Worm (Caenorhabditis elegans) whole organism, L1 larva: ENCODE measurements around the gene gdi-1.
A peak's percentile ranks its signal among the peaks of the same experiment; 100 is the strongest.

ENCODE experiments used
- C04F5.9 ChIP-seq: sonication (generic microtip); optimal IDR thresholded peaks from 2 replicates; lab custom pipeline; 2016; ENCODE audit warnings: missing genetic modification characterization, missing compliant biosample characterization
- C16A3.4 ChIP-seq: fragments of 150-350 bp; optimal IDR thresholded peaks from 2 replicates; lab custom pipeline; 2014; ENCODE audit warnings: missing biosample characterization, missing genetic modification characterization
- Y116A8C.19 ChIP-seq: sonication (generic microtip); optimal IDR thresholded peaks from 2 replicates; lab custom pipeline; 2016; ENCODE audit warnings: missing compliant biosample characterization, missing genetic modification characterization, borderline replicate concordance
- aha-1 ChIP-seq: fragments of 150-350 bp; optimal IDR thresholded peaks from 2 replicates; lab custom pipeline; 2014; ENCODE audit warnings: missing biosample characterization, missing genetic modification characterization
- aly-2 ChIP-seq: fragments of 150-350 bp; optimal IDR thresholded peaks from 2 replicates; lab custom pipeline; 2014; ENCODE audit warnings: missing biosample characterization, missing genetic modification characterization
- blmp-1 ChIP-seq: fragments of 150-350 bp; optimal IDR thresholded peaks from 2 replicates; lab custom pipeline; 2014; ENCODE audit warnings: missing biosample characterization, missing genetic modification characterization
- ceh-63 ChIP-seq: fragments of 200-800 bp; sonication (Bioruptor generic); optimal IDR thresholded peaks from 2 replicates; lab custom pipeline; 2018; ENCODE audit warnings: mild to moderate bottlenecking, missing genetic modification characterization, missing compliant biosample characterization
- ceh-82 ChIP-seq, 3 experiments: fragments of 150-350 bp in 1 of 3; sonication (generic microtip) in 2 of 3; optimal IDR thresholded peaks; 2 replicates each; lab custom pipeline; 2014 to 2017; ENCODE audit warnings: missing biosample characterization in 3 of 3, missing genetic modification characterization in 3 of 3
- ceh-90 ChIP-seq: sonication (generic microtip); optimal IDR thresholded peaks from 2 replicates; lab custom pipeline; 2016; ENCODE audit warnings: missing genetic modification characterization, missing compliant biosample characterization
- ces-1 ChIP-seq: fragments of 150-350 bp; optimal IDR thresholded peaks from 2 replicates; lab custom pipeline; 2014; ENCODE audit warnings: missing biosample characterization, missing genetic modification reagents, missing genetic modification characterization
- dpl-1 ChIP-seq, 3 experiments: fragments of 150-350 bp in 2 of 3; sonication (generic microtip) in 1 of 3; optimal IDR thresholded peaks; 2 replicates each; lab custom pipeline; 2014 to 2017; ENCODE audit warnings: missing biosample characterization in 3 of 3, missing genetic modification characterization in 3 of 3, missing genetic modification reagents in 3 of 3
- dsc-1 ChIP-seq: sonication (generic microtip); optimal IDR thresholded peaks from 2 replicates; lab custom pipeline; 2016; ENCODE audit warnings: mild to moderate bottlenecking, missing genetic modification characterization, missing compliant biosample characterization
- egl-13 ChIP-seq: sonication (generic microtip); optimal IDR thresholded peaks from 2 replicates; lab custom pipeline; 2016; ENCODE audit warnings: missing genotype, missing genetic modification reagents, missing genetic modification characterization, missing compliant biosample characterization
- egl-27 ChIP-seq, 2 experiments: fragments of 150-350 bp in 1 of 2; sonication (generic microtip); optimal IDR thresholded peaks; 3 replicates each; lab custom pipeline; 2017 to 2018; ENCODE audit warnings: missing biosample characterization in 2 of 2, missing genetic modification characterization in 2 of 2, missing genetic modification reagents in 2 of 2
- fkh-10 ChIP-seq: sonication (generic microtip); optimal IDR thresholded peaks from 2 replicates; lab custom pipeline; 2017; ENCODE audit warnings: missing biosample characterization, missing genetic modification reagents, missing genetic modification characterization
- fkh-4 ChIP-seq: sonication (generic microtip); optimal IDR thresholded peaks from 2 replicates; lab custom pipeline; 2016; ENCODE audit warnings: missing compliant biosample characterization, missing genetic modification characterization, borderline replicate concordance
- fkh-8 ChIP-seq: sonication (generic microtip); optimal IDR thresholded peaks from 2 replicates; lab custom pipeline; 2016; ENCODE audit warnings: mild to moderate bottlenecking, missing genetic modification characterization, missing compliant biosample characterization
- lin-39 ChIP-seq: fragments of 150-350 bp; optimal IDR thresholded peaks from 2 replicates; lab custom pipeline; 2014; ENCODE audit warnings: missing biosample characterization, missing genetic modification reagents, missing genetic modification characterization
- lsy-2 ChIP-seq, 2 experiments: fragments of 150-350 bp; optimal IDR thresholded peaks; 2 replicates each; lab custom pipeline; 2014; ENCODE audit warnings: missing biosample characterization in 2 of 2, missing genetic modification characterization in 2 of 2
- mdl-1 ChIP-seq, 2 experiments: fragments of 150-350 bp; optimal IDR thresholded peaks; 2 replicates each; lab custom pipeline; 2014 to 2017; ENCODE audit warnings: missing biosample characterization in 2 of 2, missing genetic modification characterization in 2 of 2, inconsistent platforms in 1 of 2
- mef-2 ChIP-seq: fragments of 150-350 bp; optimal IDR thresholded peaks from 2 replicates; lab custom pipeline; 2014; ENCODE audit warnings: missing biosample characterization, missing genetic modification characterization
- mep-1 ChIP-seq: fragments of 150-350 bp; optimal IDR thresholded peaks from 2 replicates; lab custom pipeline; 2014; ENCODE audit warnings: missing biosample characterization, missing genetic modification characterization
- nhr-12 ChIP-seq: sonication (generic microtip); optimal IDR thresholded peaks from 2 replicates; lab custom pipeline; 2017; ENCODE audit warnings: missing biosample characterization, missing genetic modification characterization
- nhr-237 ChIP-seq: fragments of 150-350 bp; optimal IDR thresholded peaks from 2 replicates; lab custom pipeline; 2014; ENCODE audit warnings: missing biosample characterization, missing genetic modification characterization
- nhr-76 ChIP-seq: sonication (generic microtip); optimal IDR thresholded peaks from 2 replicates; lab custom pipeline; 2017; ENCODE audit warnings: missing biosample characterization, missing genetic modification characterization
- nhr-85 ChIP-seq: sonication (generic microtip); peaks from one replicate; lab custom pipeline; 2016; ENCODE audit warnings: missing genetic modification characterization, inconsistent platforms, missing compliant biosample characterization
- nhr-90 ChIP-seq: sonication (generic microtip); optimal IDR thresholded peaks from 2 replicates; lab custom pipeline; 2016; ENCODE audit warnings: mild to moderate bottlenecking, missing genetic modification characterization, missing compliant biosample characterization; ENCODE audit not compliant: poor library complexity
- pqm-1 ChIP-seq: sonication (generic microtip); optimal IDR thresholded peaks from 3 replicates; lab custom pipeline; 2017; ENCODE audit warnings: missing biosample characterization, missing genetic modification characterization
- rnt-1 ChIP-seq: sonication (generic microtip); optimal IDR thresholded peaks from 2 replicates; lab custom pipeline; 2016; ENCODE audit warnings: mild to moderate bottlenecking, missing genetic modification characterization, moderate library complexity, missing compliant biosample characterization
- snu-23 ChIP-seq: sonication (generic microtip); optimal IDR thresholded peaks from 2 replicates; lab custom pipeline; 2016; ENCODE audit warnings: missing genetic modification characterization, missing compliant biosample characterization
- sptf-1 ChIP-seq: fragments of 150-350 bp; optimal IDR thresholded peaks from 2 replicates; lab custom pipeline; 2014; ENCODE audit warnings: missing biosample characterization, missing genetic modification characterization
- swsn-7 ChIP-seq: sonication (generic microtip); optimal IDR thresholded peaks from 2 replicates; lab custom pipeline; 2016; ENCODE audit warnings: missing genetic modification characterization, missing compliant biosample characterization
- unc-130 ChIP-seq: fragments of 150-350 bp; optimal IDR thresholded peaks from 2 replicates; lab custom pipeline; 2017; ENCODE audit warnings: missing biosample characterization, missing genetic modification characterization, inconsistent platforms
- unc-86 ChIP-seq: sonication (generic microtip); optimal IDR thresholded peaks from 2 replicates; lab custom pipeline; 2016; ENCODE audit warnings: missing genetic modification characterization, missing compliant biosample characterization
- zip-4 ChIP-seq: fragments of 200-800 bp; sonication (Bioruptor generic); optimal IDR thresholded peaks from 2 replicates; lab custom pipeline; 2018; ENCODE audit warnings: mild to moderate bottlenecking, missing genetic modification characterization, moderate library complexity, missing compliant biosample characterization

gdi-1 gene

DNA sequence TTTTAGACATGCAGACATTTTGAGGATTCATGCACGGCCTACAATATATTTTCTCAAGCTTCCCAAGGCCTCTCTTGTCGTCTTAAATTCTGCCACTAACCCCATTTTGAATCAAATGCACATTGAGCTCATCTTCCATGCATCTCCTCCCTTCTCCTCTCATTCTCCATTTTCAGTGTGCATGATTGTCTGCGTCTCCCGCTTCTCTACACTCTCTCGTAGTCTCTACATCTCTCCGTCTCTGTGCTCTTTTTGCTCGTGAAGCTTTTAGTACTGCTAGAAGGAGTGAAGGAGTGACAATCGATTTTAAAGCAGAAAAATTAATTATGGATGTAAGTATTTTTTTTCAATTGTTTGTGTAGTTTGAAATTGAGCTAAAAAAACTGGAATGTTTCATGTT, 44.2 kb upstream of the gdi-1 start, which contains the start of gene Y57G11C.22 (continued):
- TF ChIP-seq lsy-2 (tag; optimal IDR thresholded peaks at IDR 0.05; lab: Kevin White, UChicago), result peak; percentile 16 to 43
- TF ChIP-seq aha-1 (tag; lab: Kevin White, UChicago), result no peak
- no peak for TF ChIP-seq nhr-76 (tag; lab: Kevin White, UChicago)
- no peak for TF ChIP-seq unc-130 (tag; lab: Kevin White, UChicago)
- no peak for TF ChIP-seq nhr-90 (tag; lab: Kevin White, UChicago)

DNA sequence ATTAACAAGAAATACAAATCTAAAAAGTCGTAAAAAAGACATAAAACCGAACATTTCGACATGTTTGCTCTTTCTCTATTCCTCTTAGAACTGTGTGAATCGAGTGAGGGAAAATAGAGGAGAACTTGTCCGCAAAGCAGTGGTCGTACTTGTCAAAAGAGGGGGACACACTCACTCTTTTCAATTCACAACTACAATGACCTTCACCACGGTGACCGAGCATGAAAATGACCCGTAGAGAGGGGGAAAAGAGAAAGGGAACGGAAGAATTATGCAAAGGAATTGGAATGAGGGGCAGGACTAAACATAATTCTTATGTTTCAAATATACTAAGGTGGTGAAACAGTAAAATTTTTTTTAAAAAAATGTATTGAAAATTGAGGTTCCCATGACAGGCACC, 40.9 kb upstream of the gdi-1 start:
- peak; percentile 57 for TF ChIP-seq nhr-85 (tag; lab: Kevin White, UChicago)
- no peak for TF ChIP-seq swsn-7
- peak; percentile 34 for TF ChIP-seq mep-1 (tag; lab: Kevin White, UChicago)
- TF ChIP-seq snu-23 (GFP tag; lab: Kevin White, UChicago), result no peak
- no peak for TF ChIP-seq ceh-90 (tag; lab: Kevin White, UChicago)
- peak; percentile 65 for TF ChIP-seq blmp-1 (tag; lab: Kevin White, UChicago)
- TF ChIP-seq C16A3.4 (tag; lab: Kevin White, UChicago), result no peak

DNA sequence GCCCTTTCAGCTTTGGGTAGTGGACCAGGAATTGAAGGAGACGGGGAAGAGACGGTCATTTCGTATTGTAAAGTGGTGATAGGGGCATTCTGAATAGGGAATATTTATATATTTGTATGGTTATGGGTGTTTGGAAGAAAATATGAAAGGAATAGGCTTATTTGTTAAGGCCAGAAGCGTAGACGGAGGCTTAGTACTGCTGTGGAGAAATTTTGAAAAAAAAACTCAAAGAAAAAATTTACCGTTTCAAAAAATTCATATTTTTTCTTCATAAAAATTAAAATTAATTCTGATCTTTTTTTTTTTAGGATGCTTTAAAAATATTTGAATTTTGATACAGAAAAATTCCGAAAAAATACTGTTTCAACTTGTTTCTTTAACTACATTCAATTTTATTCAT, 36.3 kb upstream of the gdi-1 start, which contains the start of gene hhat-2:
TSS of gene hhat-2 (minus strand) at position 101 of the 400 bp plus-strand sequence.
- no peak for TF ChIP-seq rnt-1 (tag; lab: Kevin White, UChicago)
- TF ChIP-seq nhr-237 (tag; lab: Kevin White, UChicago), result no peak
- no peak for TF ChIP-seq pqm-1 (tag; lab: Kevin White, UChicago)
- no peak for TF ChIP-seq aly-2
- no peak for TF ChIP-seq fkh-10
- no peak for TF ChIP-seq lsy-2 (tag; optimal IDR thresholded peaks at IDR 0.05; lab: Kevin White, UChicago)
- no peak for TF ChIP-seq ceh-82 (tag; optimal IDR thresholded peaks at IDR 0.05; lab: Kevin White, UChicago)
- TF ChIP-seq mef-2, result no peak
- TF ChIP-seq sptf-1 (tag; lab: Kevin White, UChicago), result no peak
- TF ChIP-seq fkh-4 (tag; lab: Kevin White, UChicago), result no peak
- no peak for TF ChIP-seq mdl-1 (tag; optimal IDR thresholded peaks at IDR 0.05; lab: Kevin White, UChicago)
- no peak for TF ChIP-seq ces-1 (GFP tag; lab: Kevin White, UChicago)
- TF ChIP-seq dpl-1 (GFP tag; optimal IDR thresholded peaks at IDR 0.05; lab: Kevin White, UChicago), result no peak
- TF ChIP-seq nhr-76 (tag; lab: Kevin White, UChicago), result no peak
- TF ChIP-seq lin-39, result no peak
- no peak for TF ChIP-seq unc-86 (tag; lab: Kevin White, UChicago)
- TF ChIP-seq ceh-63 (GFP tag; lab: Kevin White, UChicago), result no peak
- no peak for TF ChIP-seq fkh-8
- TF ChIP-seq aha-1 (tag; lab: Kevin White, UChicago), result no peak

DNA sequence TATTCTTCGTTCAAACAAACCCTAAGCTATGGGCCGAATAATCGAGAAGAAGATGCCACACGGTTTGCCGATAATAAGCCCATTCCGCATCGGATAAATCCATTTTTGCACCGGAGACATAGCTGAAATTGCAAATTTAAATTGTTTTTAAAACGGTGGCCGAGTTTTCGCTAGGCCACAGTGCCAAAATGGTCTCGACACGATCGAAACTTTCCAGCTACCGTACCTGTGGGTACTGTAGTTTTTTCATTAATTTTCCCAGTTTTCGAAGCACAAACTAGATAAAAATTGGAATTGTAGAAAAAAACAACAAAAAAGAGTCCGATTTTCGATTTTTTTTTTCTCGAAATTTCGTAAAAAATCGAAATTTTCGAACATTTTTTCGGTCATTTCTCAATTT, 35.5 kb upstream of the gdi-1 start:
- no peak for TF ChIP-seq nhr-237 (tag; lab: Kevin White, UChicago)
- no peak for TF ChIP-seq C04F5.9 (tag; lab: Kevin White, UChicago)
- no peak for TF ChIP-seq zip-4
- TF ChIP-seq nhr-90 (tag; lab: Kevin White, UChicago), result no peak
- TF ChIP-seq nhr-12 (tag; lab: Kevin White, UChicago), result no peak
- TF ChIP-seq dsc-1, result no peak
- no peak for TF ChIP-seq egl-13
- TF ChIP-seq egl-27 (tag; optimal IDR thresholded peaks at IDR 0.05; lab: Kevin White, UChicago), result no peak
- no peak for TF ChIP-seq rnt-1 (tag; lab: Kevin White, UChicago)
- TF ChIP-seq, all 84 proteins: peak for 0

DNA sequence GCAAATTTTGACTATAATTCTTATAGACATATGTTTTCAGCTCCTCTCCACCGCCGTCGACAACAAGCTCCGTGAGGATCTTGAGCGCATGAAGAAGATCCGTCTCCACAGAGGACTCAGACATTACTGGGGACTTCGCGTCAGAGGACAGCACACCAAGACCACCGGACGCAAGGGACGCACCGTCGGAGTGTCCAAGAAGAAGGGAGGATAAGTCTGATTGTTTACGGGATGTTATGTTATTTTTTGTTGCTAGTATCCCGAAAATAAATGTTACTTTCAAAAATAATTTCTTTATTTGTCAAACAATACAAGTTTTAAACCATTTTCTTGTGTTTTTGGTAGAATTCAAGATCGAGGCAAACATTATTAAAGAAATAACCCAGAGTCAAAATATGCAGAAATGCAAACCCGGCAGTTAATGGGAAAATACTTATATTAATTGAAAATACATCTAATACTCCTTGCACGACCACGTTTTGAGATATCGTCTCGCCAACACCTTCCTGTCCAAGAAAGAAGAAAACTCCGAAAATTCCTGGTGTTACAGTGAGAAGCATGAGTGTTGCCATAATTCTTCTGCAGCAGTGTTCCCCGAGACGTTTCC, 33.6 kb upstream of the gdi-1 start:
- TF ChIP-seq lsy-2 (tag; optimal IDR thresholded peaks at IDR 0.05; lab: Kevin White, UChicago) (no peak), nhr-85 (tag; lab: Kevin White, UChicago) (peak; percentile 31), Y116A8C.19 (no peak)
